Worm (Caenorhabditis elegans) whole organism, L4/young adult: ENCODE data around the gene kel-3.

ENCODE experiments used
- W03F9.2 ChIP-seq: fragments of 150-350 bp; optimal IDR thresholded peaks from 2 replicates; lab custom pipeline; 2014; ENCODE audit warnings: missing biosample characterization, missing genetic modification characterization
- dao-5 ChIP-seq: sonication (generic microtip); optimal IDR thresholded peaks from 2 replicates; lab custom pipeline; 2016; ENCODE audit warnings: missing genotype, missing genetic modification characterization, moderate library complexity, missing compliant biosample characterization
- him-1 ChIP-seq: sonication (generic microtip); optimal IDR thresholded peaks from 2 replicates; lab custom pipeline; 2016; ENCODE audit warnings: missing genotype, missing genetic modification reagents, missing genetic modification characterization, missing compliant biosample characterization

DNA sequence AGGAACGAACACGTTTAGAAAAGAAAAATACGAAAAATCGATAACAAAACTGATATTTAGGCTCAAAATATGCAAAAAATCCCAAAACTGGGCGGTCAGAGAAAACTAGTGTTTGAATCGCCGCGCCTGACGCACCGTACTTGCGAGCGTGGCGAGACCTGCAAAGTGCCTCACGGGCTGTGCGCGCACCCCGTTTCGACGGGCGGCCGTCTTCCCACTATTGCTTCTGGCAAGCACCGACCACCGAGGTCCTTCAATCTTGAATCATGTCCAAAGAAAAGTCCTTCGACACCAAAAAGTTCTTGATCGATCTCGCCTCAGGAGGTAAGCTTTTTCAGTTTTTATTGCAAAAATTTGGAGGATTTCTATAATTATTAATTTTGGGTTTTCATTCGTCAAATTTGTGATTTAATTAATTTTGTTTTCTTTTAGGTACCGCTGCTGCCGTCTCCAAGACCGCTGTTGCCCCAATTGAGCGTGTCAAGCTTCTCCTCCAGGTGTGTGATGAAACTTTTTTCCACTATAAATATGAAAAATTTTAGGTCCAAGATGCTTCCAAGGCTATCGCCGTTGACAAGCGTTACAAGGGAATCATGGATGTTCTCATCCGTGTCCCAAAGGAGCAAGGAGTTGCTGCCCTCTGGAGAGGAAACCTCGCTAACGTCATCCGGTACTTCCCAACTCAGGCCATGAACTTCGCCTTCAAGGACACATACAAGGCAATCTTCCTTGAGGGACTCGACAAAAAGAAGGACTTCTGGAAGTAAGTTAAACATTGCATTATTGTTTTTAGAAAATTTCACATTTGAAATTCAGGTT is 1.4 kb upstream of the kel-3 start, which contains the start of gene ant-1.1:
- no peak for TF ChIP-seq dao-5 (tag; lab: Kevin White, UChicago)
- TF ChIP-seq W03F9.2 (tag; lab: Kevin White, UChicago), result peak; percentile 88
- peak; percentile 38 for TF ChIP-seq him-1 (tag; lab: Kevin White, UChicago)
